Fruit fly (Drosophila melanogaster) whole organism, embryonic: Measurements from ENCODE around the gene CG34278.
A peak's percentile ranks its signal among the peaks of the same experiment; 100 is the strongest.

Experiments
- Bteb2 ChIP-seq: fragments of 200-800 bp; sonication (Bioruptor generic); optimal IDR thresholded peaks from 2 replicates; lab custom pipeline; 2016; ENCODE audit warnings: missing biosample characterization, missing genetic modification characterization
- CG14710 ChIP-seq: fragments of 200-800 bp; sonication (Bioruptor generic); optimal IDR thresholded peaks from 3 replicates; lab custom pipeline; 2019; ENCODE audit warnings: missing biosample characterization, mild to moderate bottlenecking, missing genetic modification characterization, moderate library complexity
- CG1602 ChIP-seq: fragments of 200-800 bp; sonication (Bioruptor generic); optimal IDR thresholded peaks from 3 replicates; lab custom pipeline; 2016; ENCODE audit warnings: missing biosample characterization, missing genetic modification characterization
- CG16815 ChIP-seq: fragments of 200-800 bp; sonication (Bioruptor generic); optimal IDR thresholded peaks from 3 replicates; lab custom pipeline; 2017; ENCODE audit warnings: missing biosample characterization, mild to moderate bottlenecking, missing genetic modification characterization
- CG17328 ChIP-seq: fragments of 200-800 bp; sonication (Bioruptor generic); IDR thresholded peaks from 2 replicates; pipeline ENCODE4 v1.3.6; 2022; ENCODE audit warnings: missing biosample characterization, missing genetic modification characterization
- CG2129 ChIP-seq: fragments of 200-800 bp; sonication (Bioruptor generic); IDR thresholded peaks from 2 replicates; pipeline ENCODE4 v1.3.6; 2022; ENCODE audit warnings: missing biosample characterization, missing genetic modification characterization; ENCODE audit not compliant: partially characterized antibody
- CG33557 ChIP-seq: fragments of 200-800 bp; sonication (Bioruptor generic); optimal IDR thresholded peaks from 2 replicates; lab custom pipeline; 2019; ENCODE audit warnings: missing biosample characterization, mild to moderate bottlenecking, missing genetic modification characterization, moderate library complexity
- CG3838 ChIP-seq: fragments of 200-800 bp; sonication (Bioruptor generic); optimal IDR thresholded peaks from 3 replicates; lab custom pipeline; 2016; ENCODE audit warnings: missing biosample characterization, missing genetic modification characterization
- CG4328 ChIP-seq: fragments of 200-800 bp; sonication (Bioruptor generic); optimal IDR thresholded peaks from 3 replicates; lab custom pipeline; 2017; ENCODE audit warnings: missing biosample characterization, missing genetic modification reagents, missing genetic modification characterization
- CG4360 ChIP-seq: fragments of 200-800 bp; sonication (Bioruptor generic); IDR thresholded peaks from 2 replicates; pipeline ENCODE4 v1.3.6; 2022; ENCODE audit warnings: missing biosample characterization, missing genetic modification characterization
- CG5180 ChIP-seq: fragments of 200-800 bp; sonication (Bioruptor generic); optimal IDR thresholded peaks from 3 replicates; lab custom pipeline; 2017; ENCODE audit warnings: missing biosample characterization, missing genetic modification characterization, mild to moderate bottlenecking, moderate library complexity, missing genetic modification reagents
- CG6683 ChIP-seq: fragments of 200-800 bp; sonication (Bioruptor generic); optimal IDR thresholded peaks from 2 replicates; lab custom pipeline; 2017; ENCODE audit warnings: missing biosample characterization, mild to moderate bottlenecking, missing genetic modification characterization, missing genetic modification reagents
- CG7357 ChIP-seq: fragments of 200-800 bp; sonication (Bioruptor generic); IDR thresholded peaks from 3 replicates; pipeline ENCODE4 v1.3.6; 2022; ENCODE audit warnings: missing biosample characterization, missing genetic modification characterization
- CG7745 ChIP-seq: fragments of 200-800 bp; sonication (Bioruptor generic); optimal IDR thresholded peaks from 2 replicates; lab custom pipeline; 2018; ENCODE audit warnings: missing biosample characterization, mild to moderate bottlenecking, missing genetic modification characterization, moderate library complexity
- CG7839 ChIP-seq: fragments of 200-800 bp; sonication (Bioruptor generic); optimal IDR thresholded peaks from 3 replicates; lab custom pipeline; 2018; ENCODE audit warnings: missing biosample characterization, mild to moderate bottlenecking, missing genetic modification characterization, moderate library complexity
- CG9797 ChIP-seq: fragments of 200-800 bp; sonication (Bioruptor generic); optimal IDR thresholded peaks from 3 replicates; lab custom pipeline; 2018; ENCODE audit warnings: missing biosample characterization, mild to moderate bottlenecking, missing genetic modification characterization
- E2f1 ChIP-seq: fragments of 200-800 bp; sonication (Bioruptor generic); IDR thresholded peaks from 2 replicates; pipeline ENCODE4 v1.3.6; 2022; ENCODE audit warnings: missing biosample characterization, missing genetic modification characterization
- ERR ChIP-seq: fragments of 200-800 bp; sonication (Bioruptor generic); optimal IDR thresholded peaks from 2 replicates; lab custom pipeline; 2016; ENCODE audit warnings: missing biosample characterization, missing genetic modification characterization
- Eip74EF ChIP-seq, 2 experiments: fragments of 200-800 bp in 1 of 2; fragments of >200 bp in 1 of 2; sonication (Bioruptor generic) in 1 of 2; optimal IDR thresholded peaks; 2 replicates each; lab custom pipeline; 2017 to 2019; ENCODE audit warnings: missing biosample characterization in 2 of 2, missing genetic modification characterization in 2 of 2, mild to moderate bottlenecking in 1 of 2, moderate library complexity in 1 of 2
- HLH4C ChIP-seq: fragments of 200-800 bp; sonication (Bioruptor generic); IDR thresholded peaks from 3 replicates; pipeline ENCODE4 v1.3.6; 2022; ENCODE audit warnings: missing biosample characterization, missing genetic modification characterization; ENCODE audit not compliant: partially characterized antibody
- Hmr ChIP-seq: fragments of 200-800 bp; sonication (Bioruptor generic); optimal IDR thresholded peaks from 3 replicates; lab custom pipeline; 2017; ENCODE audit warnings: mild to moderate bottlenecking, missing biosample characterization, missing genetic modification reagents, missing genetic modification characterization
- Hr3 ChIP-seq: fragments of 200-800 bp; sonication (Bioruptor generic); optimal IDR thresholded peaks from 3 replicates; lab custom pipeline; 2016; ENCODE audit warnings: missing biosample characterization, missing genetic modification characterization
- Hr78 ChIP-seq, 2 experiments: fragments of 200-800 bp in 1 of 2; fragments of >200 bp in 1 of 2; sonication (Bioruptor generic) in 1 of 2; optimal IDR thresholded peaks; 2 replicates each; lab custom pipeline; 2017 to 2019; ENCODE audit warnings: missing biosample characterization in 2 of 2, missing genetic modification characterization in 2 of 2, mild to moderate bottlenecking in 1 of 2, moderate library complexity in 1 of 2
- Mes4 ChIP-seq: fragments of 200-800 bp; sonication (Bioruptor generic); optimal IDR thresholded peaks from 2 replicates; lab custom pipeline; 2016; ENCODE audit warnings: missing biosample characterization, missing genetic modification characterization
- Pdp1 ChIP-seq, 2 experiments: fragments of 200-800 bp; sonication (Bioruptor generic); optimal IDR thresholded peaks; 3 replicates each; lab custom pipeline; 2016; ENCODE audit warnings: missing biosample characterization in 2 of 2, missing genetic modification characterization in 2 of 2, mild to moderate bottlenecking in 1 of 2, moderate library complexity in 1 of 2
- Ptx1 ChIP-seq: fragments of 200-800 bp; sonication (Bioruptor generic); IDR thresholded peaks from 2 replicates; pipeline ENCODE4 v1.3.6; 2022; ENCODE audit warnings: missing biosample characterization, missing genetic modification characterization
- Ravus ChIP-seq: fragments of 200-800 bp; sonication (Bioruptor generic); IDR thresholded peaks from 2 replicates; pipeline ENCODE4 v1.3.6; 2022; ENCODE audit warnings: missing biosample characterization, missing genetic modification characterization
- Rfx ChIP-seq: fragments of 200-800 bp; sonication (Bioruptor generic); IDR thresholded peaks from 2 replicates; pipeline ENCODE4 v1.3.6; 2022; ENCODE audit warnings: missing biosample characterization, missing genetic modification characterization
- Xbp1 ChIP-seq: fragments of 200-800 bp; sonication (Bioruptor generic); optimal IDR thresholded peaks from 3 replicates; lab custom pipeline; 2016; ENCODE audit warnings: missing biosample characterization, mild to moderate bottlenecking, missing genetic modification characterization
- amos ChIP-seq: fragments of 200-800 bp; sonication (Bioruptor generic); IDR thresholded peaks from 2 replicates; pipeline ENCODE4 v1.3.6; 2022; ENCODE audit warnings: missing biosample characterization, missing genetic modification characterization; ENCODE audit not compliant: partially characterized antibody
- fd102C ChIP-seq: fragments of 200-800 bp; sonication (Bioruptor generic); optimal IDR thresholded peaks from 2 replicates; lab custom pipeline; 2018; ENCODE audit warnings: missing biosample characterization, mild to moderate bottlenecking, missing genetic modification characterization, moderate library complexity
- ftz-f1 ChIP-seq: fragments of 200-800 bp; sonication (Bioruptor generic); optimal IDR thresholded peaks from 2 replicates; lab custom pipeline; 2016; ENCODE audit warnings: missing biosample characterization, missing genetic modification characterization
- gce ChIP-seq: fragments of 200-800 bp; sonication (Bioruptor generic); IDR thresholded peaks from 3 replicates; pipeline ENCODE4 v1.3.6; 2022; ENCODE audit warnings: missing biosample characterization, missing genetic modification characterization
- gcm2 ChIP-seq: fragments of 200-800 bp; sonication (Bioruptor generic); optimal IDR thresholded peaks from 2 replicates; lab custom pipeline; 2016; ENCODE audit warnings: missing biosample characterization, missing genetic modification characterization
- lab ChIP-seq: fragments of 200-800 bp; sonication (Bioruptor generic); optimal IDR thresholded peaks from 3 replicates; lab custom pipeline; 2017; ENCODE audit warnings: missing biosample characterization, missing genetic modification characterization, mild to moderate bottlenecking, moderate library complexity, missing genetic modification reagents
- nmo ChIP-seq: fragments of 200-800 bp; sonication (Bioruptor generic); optimal IDR thresholded peaks from 2 replicates; lab custom pipeline; 2018; ENCODE audit warnings: missing biosample characterization, mild to moderate bottlenecking, missing genetic modification characterization, moderate library complexity
- pnt ChIP-seq: fragments of 200-800 bp; sonication (Bioruptor generic); optimal IDR thresholded peaks from 3 replicates; lab custom pipeline; 2016; ENCODE audit warnings: missing biosample characterization, missing genetic modification characterization
- psq ChIP-seq: fragments of 200-800 bp; sonication (Bioruptor generic); optimal IDR thresholded peaks from 2 replicates; lab custom pipeline; 2017; ENCODE audit warnings: missing biosample characterization, missing genetic modification characterization
- pum ChIP-seq: fragments of 200-800 bp; sonication (Bioruptor generic); optimal IDR thresholded peaks from 2 replicates; lab custom pipeline; 2016; ENCODE audit warnings: missing biosample characterization, missing genetic modification characterization
- pzg ChIP-seq: fragments of 200-800 bp; sonication (Bioruptor generic); optimal IDR thresholded peaks from 3 replicates; lab custom pipeline; 2018; ENCODE audit warnings: missing biosample characterization, mild to moderate bottlenecking, missing genetic modification characterization, moderate library complexity
- salm ChIP-seq: fragments of 200-800 bp; sonication (Bioruptor generic); optimal IDR thresholded peaks from 2 replicates; lab custom pipeline; 2018; ENCODE audit warnings: missing biosample characterization, mild to moderate bottlenecking, missing genetic modification characterization
- sens-2 ChIP-seq: fragments of 200-800 bp; sonication (Bioruptor generic); IDR thresholded peaks from 2 replicates; pipeline ENCODE4 v1.3.6; 2022; ENCODE audit warnings: missing biosample characterization, missing genetic modification characterization
- slbo ChIP-seq: fragments of 200-800 bp; sonication (Bioruptor generic); IDR thresholded peaks from 2 replicates; pipeline ENCODE4 v1.3.6; 2022; ENCODE audit warnings: missing biosample characterization, missing genetic modification characterization
- slp2 ChIP-seq: fragments of 200-800 bp; sonication (Bioruptor generic); optimal IDR thresholded peaks from 2 replicates; lab custom pipeline; 2016; ENCODE audit warnings: missing biosample characterization, missing genetic modification characterization
- tin ChIP-seq: fragments of 200-800 bp; sonication (Bioruptor generic); optimal IDR thresholded peaks from 3 replicates; lab custom pipeline; 2016; ENCODE audit warnings: missing biosample characterization, missing genetic modification characterization
- unc-4 ChIP-seq: fragments of 200-800 bp; sonication (Bioruptor generic); IDR thresholded peaks from 2 replicates; pipeline ENCODE4 v1.3.6; 2022; ENCODE audit warnings: missing biosample characterization, missing genetic modification characterization; ENCODE audit not compliant: partially characterized antibody
- unpg ChIP-seq: fragments of 200-800 bp; sonication (Bioruptor generic); optimal IDR thresholded peaks from 3 replicates; lab custom pipeline; 2018; ENCODE audit warnings: missing biosample characterization, mild to moderate bottlenecking, missing genetic modification characterization, moderate library complexity
- wek ChIP-seq: fragments of 200-800 bp; sonication (Bioruptor generic); optimal IDR thresholded peaks from 3 replicates; lab custom pipeline; 2018; ENCODE audit warnings: missing biosample characterization, mild to moderate bottlenecking, missing genetic modification characterization, moderate library complexity

The CG34278 gene

dm6 chr3R:17078961-17079858 is 41.1 kb upstream of the CG34278 start (continued):
- TF ChIP-seq psq (GFP tag; lab: Kevin White, UChicago) (no peak), CG4360 (GFP tag; lab: Robert Waterston, UW) (peak; percentile 42), Hr78 (GFP tag; optimal IDR thresholded peaks at IDR 0.05; lab: Kevin White, UChicago) (peak in 1 of 2 experiments; percentile 83), CG6683 (GFP tag; lab: Kevin White, UChicago) (peak; percentile 3), lab (GFP tag; lab: Kevin White, UChicago) (peak; percentile 56), Eip74EF (GFP tag; optimal IDR thresholded peaks at IDR 0.05; lab: Kevin White, UChicago) (no peak), CG17328 (GFP tag; lab: Robert Waterston, UW) (0 out of 2 replicates have a peak, but pooled peaks have one; percentile 32), CG14710 (no peak), HLH4C (GFP tag; lab: Robert Waterston, UW) (no peak), CG9797 (GFP tag; lab: Kevin White, UChicago) (no peak), unc-4 (no peak), pum (GFP tag; lab: Kevin White, UChicago) (no peak), Pdp1 (GFP tag; optimal IDR thresholded peaks at IDR 0.05; lab: Kevin White, UChicago) (peak in 1 of 2 experiments; percentile 57), gcm2 (GFP tag; lab: Kevin White, UChicago) (no peak), CG7839 (tag; lab: Kevin White, UChicago) (peak; percentile 8), sens-2 (GFP tag; lab: Robert Waterston, UW) (no peak), CG7745 (no peak), fd102C (GFP tag; lab: Kevin White, UChicago) (peak; percentile 62), Bteb2 (GFP tag; lab: Kevin White, UChicago) (no peak), CG1602 (GFP tag; lab: Kevin White, UChicago) (no peak), CG16815 (GFP tag; lab: Kevin White, UChicago) (no peak), Ptx1 (GFP tag; lab: Robert Waterston, UW) (no peak), CG3838 (no peak), nmo (GFP tag; lab: Kevin White, UChicago) (no peak), gce (GFP tag; lab: Robert Waterston, UW) (0 out of 3 replicates have a peak, but pooled peaks have one; percentile 47), slp2 (GFP tag; lab: Kevin White, UChicago) (no peak), tin (GFP tag; lab: Kevin White, UChicago) (no peak), unpg (GFP tag; lab: Kevin White, UChicago) (peak; percentile 23), CG7357 (GFP tag; lab: Robert Waterston, UW) (no peak), Hr3 (no peak), E2f1 (GFP tag; lab: Robert Waterston, UW) (no peak), salm (tag; lab: Kevin White, UChicago) (no peak), Hmr (GFP tag; lab: Kevin White, UChicago) (peak; percentile 2), pnt (GFP tag; lab: Kevin White, UChicago) (no peak), ERR (GFP tag; lab: Kevin White, UChicago) (no peak), CG2129 (no peak), CG33557 (GFP tag; lab: Kevin White, UChicago) (peak; percentile 63), slbo (GFP tag; lab: Robert Waterston, UW) (no peak), CG4328 (GFP tag; lab: Kevin White, UChicago) (peak; percentile 34), wek (GFP tag; lab: Kevin White, UChicago) (peak; percentile 73), Rfx (GFP tag; lab: Robert Waterston, UW) (peak; percentile 35; the same call in 1 of the 2 replicates), Mes4 (no peak), pzg (GFP tag; lab: Kevin White, UChicago) (no peak), CG5180 (GFP tag; lab: Kevin White, UChicago) (peak; percentile 51), Ravus (no peak), Xbp1 (GFP tag; lab: Kevin White, UChicago) (no peak), ftz-f1 (GFP tag; lab: Kevin White, UChicago) (peak; percentile 56), amos (GFP tag; lab: Robert Waterston, UW) (no peak)
